Worm (Caenorhabditis elegans): ENCODE data around the gene bath-24.

- TF ChIP-seq F57A8.1 (GFP tag; optimal IDR thresholded peaks at IDR 0.05) (no peak), die-1 (tag; optimal IDR thresholded peaks at IDR 0.05) (no peak), rcor-1 (GFP tag; IDR thresholded peaks at IDR 0.05) (no peak), ztf-6 (GFP tag; IDR thresholded peaks at IDR 0.05) (no peak), efl-1 (GFP tag; optimal IDR thresholded peaks at IDR 0.05) (no peak), nfyb-1 (GFP tag; IDR thresholded peaks at IDR 0.05) (no peak)
Observed at ce11 chrII:2042447-2042846, 3.0 kb downstream of the bath-24 start, which contains the start of gene bath-20.

All from whole organism, young adult.